Worm (Caenorhabditis elegans): Measurements from ENCODE around the gene fipr-27.
"Not testable (repeated sequence)": the region's sequence is repeated elsewhere in the genome, so short reads cannot be mapped to it uniquely, and the experiment has no call there.

fipr-27 gene

DNA sequence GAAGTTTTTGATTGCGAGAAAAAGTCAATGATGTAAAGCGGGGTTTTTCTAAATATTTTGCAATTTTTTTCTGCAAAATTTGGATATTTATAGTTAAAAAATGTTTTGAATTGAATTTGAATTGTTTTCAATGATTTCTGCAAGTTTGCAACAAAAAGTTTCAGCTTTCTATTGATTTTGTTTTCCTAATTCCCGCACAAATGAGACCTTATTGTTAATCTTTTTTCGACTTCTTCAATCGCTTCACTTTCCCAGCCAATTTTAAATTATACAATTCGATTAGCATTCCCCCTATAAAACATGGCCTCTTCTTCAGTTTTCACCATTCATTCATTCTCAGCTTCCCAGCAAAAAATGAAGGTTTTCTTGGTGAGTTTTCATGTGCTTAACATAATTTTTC lies at the start of gene fipr-27:
Gene fipr-27, plus strand, starts transcription at position 301 of the 400 bp plus-strand sequence.
- TF ChIP-seq M03D4.4 (tag; optimal IDR thresholded peaks at IDR 0.05) (no peak), unc-120 (tag; optimal IDR thresholded peaks at IDR 0.05; ENCODE audit: poor library complexity, severe bottlenecking) (no peak), ham-2 (GFP tag; optimal IDR thresholded peaks at IDR 0.05) (no peak), mab-5 (tag; optimal IDR thresholded peaks at IDR 0.05) (no peak), snpc-4 (tag; optimal IDR thresholded peaks at IDR 0.05) (no peak), unc-39 (tag; optimal IDR thresholded peaks at IDR 0.05) (no peak), flh-1 (GFP tag; optimal IDR thresholded peaks at IDR 0.05) (no peak), drap-1 (GFP tag; optimal IDR thresholded peaks at IDR 0.05) (no peak), mls-2 (tag; optimal IDR thresholded peaks at IDR 0.05) (no peak), elt-3 (tag; optimal IDR thresholded peaks at IDR 0.05) (no peak), ceh-39 (tag; optimal IDR thresholded peaks at IDR 0.05) (no peak), hlh-1 (tag; optimal IDR thresholded peaks at IDR 0.05) (no peak), mep-1 (tag; optimal IDR thresholded peaks at IDR 0.05) (no peak), nhr-12 (tag; optimal IDR thresholded peaks at IDR 0.05) (no peak), cnd-1 (tag; optimal IDR thresholded peaks at IDR 0.05) (no peak), ceh-43 (GFP tag; optimal IDR thresholded peaks at IDR 0.05) (no peak)

DNA sequence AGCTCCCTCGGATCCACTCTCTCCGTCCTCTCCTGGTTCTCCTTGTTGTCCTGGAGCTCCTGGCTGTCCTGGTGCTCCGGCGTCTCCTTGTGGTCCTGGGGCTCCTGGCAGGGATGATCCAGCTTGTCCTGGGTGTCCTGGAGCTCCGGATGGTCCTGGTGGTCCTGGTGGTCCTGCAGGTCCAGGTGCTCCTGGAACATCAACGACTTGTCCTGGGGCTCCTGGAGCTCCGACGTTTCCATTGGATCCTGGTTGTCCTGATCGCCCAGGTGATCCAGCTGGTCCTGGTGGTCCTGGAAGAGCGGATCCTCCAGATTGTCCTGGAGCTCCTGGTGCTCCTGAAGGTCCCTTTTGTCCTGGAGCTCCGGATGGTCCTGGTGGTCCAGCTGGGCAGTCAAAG lies 29.1 kb upstream of the fipr-27 start:
- TF ChIP-seq sptf-1 (tag; optimal IDR thresholded peaks at IDR 0.05), result no peak
- TF ChIP-seq M03D4.4 (tag; optimal IDR thresholded peaks at IDR 0.05), result no peak
- no peak for TF ChIP-seq elt-1 (tag; optimal IDR thresholded peaks at IDR 0.05; ENCODE audit: borderline replicate concordance, insufficient read depth)
- no peak for TF ChIP-seq bed-3 (GFP tag; optimal IDR thresholded peaks at IDR 0.05)
- TF ChIP-seq tbx-8 (GFP tag; optimal IDR thresholded peaks at IDR 0.05), result no peak
- TF ChIP-seq nhr-237 (tag; optimal IDR thresholded peaks at IDR 0.05), result no peak
- TF ChIP-seq unc-120 (tag; optimal IDR thresholded peaks at IDR 0.05; ENCODE audit: poor library complexity, severe bottlenecking), result no peak
- TF ChIP-seq ces-1 (GFP tag; optimal IDR thresholded peaks at IDR 0.05), result no peak
- TF ChIP-seq snpc-4 (tag; optimal IDR thresholded peaks at IDR 0.05), result no peak
- no peak for TF ChIP-seq ceh-39 (tag; optimal IDR thresholded peaks at IDR 0.05)
- no peak for TF ChIP-seq zip-8 (tag; optimal IDR thresholded peaks at IDR 0.05)
- TF ChIP-seq hlh-1 (tag; optimal IDR thresholded peaks at IDR 0.05), result no peak
- no peak for TF ChIP-seq nhr-28 (tag; optimal IDR thresholded peaks at IDR 0.05)
- TF ChIP-seq ham-2 (GFP tag; optimal IDR thresholded peaks at IDR 0.05), result no peak
- no peak for TF ChIP-seq lin-32 (GFP tag; optimal IDR thresholded peaks at IDR 0.05)

DNA sequence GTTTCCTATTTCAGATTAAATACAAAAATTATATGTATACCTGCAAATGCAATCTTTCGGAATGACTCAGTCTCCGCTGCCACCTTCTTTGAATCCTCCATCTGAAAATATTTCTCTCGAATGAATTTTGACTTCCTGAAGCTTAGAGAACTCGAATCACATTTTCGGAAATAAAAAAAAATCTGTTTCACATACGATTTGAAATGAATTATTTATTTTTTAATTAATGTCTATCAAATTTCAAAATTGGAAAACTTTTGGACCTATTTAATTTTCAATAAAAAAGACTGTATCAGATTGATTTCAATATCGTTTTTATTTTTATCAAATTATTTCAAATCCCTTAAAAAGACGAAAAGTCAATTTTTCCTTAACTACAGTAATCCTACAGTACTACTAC lies 28.0 kb upstream of the fipr-27 start, which contains the start of gene col-137:
Gene col-137, minus strand, starts transcription at position 101 of the 400 bp plus-strand sequence.
- TF ChIP-seq drap-1 (GFP tag; optimal IDR thresholded peaks at IDR 0.05), result no peak
- no peak for TF ChIP-seq nhr-28 (tag; optimal IDR thresholded peaks at IDR 0.05)
- TF ChIP-seq ces-1 (GFP tag; optimal IDR thresholded peaks at IDR 0.05), result no peak
- no peak for TF ChIP-seq M03D4.4 (tag; optimal IDR thresholded peaks at IDR 0.05)
- no peak for TF ChIP-seq blmp-1 (tag; optimal IDR thresholded peaks at IDR 0.05)
- no peak for TF ChIP-seq ham-2 (GFP tag; optimal IDR thresholded peaks at IDR 0.05)
- TF ChIP-seq flh-1 (GFP tag; optimal IDR thresholded peaks at IDR 0.05), result no peak
- TF ChIP-seq zip-8 (tag; optimal IDR thresholded peaks at IDR 0.05), result no peak
- TF ChIP-seq mls-2 (tag; optimal IDR thresholded peaks at IDR 0.05), result no peak
- TF ChIP-seq mab-5 (tag; optimal IDR thresholded peaks at IDR 0.05), result no peak
- no peak for TF ChIP-seq ceh-39 (tag; optimal IDR thresholded peaks at IDR 0.05)
- no peak for TF ChIP-seq nhr-76 (tag; optimal IDR thresholded peaks at IDR 0.05)
- TF ChIP-seq lin-32 (GFP tag; optimal IDR thresholded peaks at IDR 0.05), result no peak
- no peak for TF ChIP-seq ceh-83 (GFP tag; optimal IDR thresholded peaks at IDR 0.05)
- TF ChIP-seq tbx-8 (GFP tag; optimal IDR thresholded peaks at IDR 0.05), result no peak

DNA sequence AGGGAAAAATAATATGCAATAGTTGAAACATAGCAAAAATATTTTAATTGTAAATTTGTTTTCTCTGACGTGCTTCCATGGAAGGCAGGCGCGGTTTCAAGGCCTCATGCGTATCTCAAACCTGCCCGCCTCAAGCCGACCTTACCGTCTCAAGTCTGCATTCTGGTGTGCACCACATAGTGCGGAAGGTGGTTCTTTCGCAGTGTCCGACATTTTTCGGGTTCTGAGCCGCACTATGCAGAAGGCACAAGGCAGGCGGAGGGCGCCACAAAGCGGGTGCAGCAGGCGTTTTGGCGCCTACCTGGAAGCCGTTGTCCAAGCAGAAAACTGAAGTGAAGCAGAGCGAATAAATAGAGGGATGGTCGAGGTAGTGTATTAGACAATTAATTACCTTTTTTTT lies 8.2 kb upstream of the fipr-27 start:
- TF ChIP-seq lin-13 (tag; optimal IDR thresholded peaks at IDR 0.05) (no peak), unc-62 (GFP tag; optimal IDR thresholded peaks at IDR 0.05) (no peak), nhr-76 (tag; optimal IDR thresholded peaks at IDR 0.05) (no peak), ztf-11 (tag; optimal IDR thresholded peaks at IDR 0.05) (no peak), ceh-39 (tag; optimal IDR thresholded peaks at IDR 0.05) (no peak), nhr-2 (tag; optimal IDR thresholded peaks at IDR 0.05) (no peak)

DNA sequence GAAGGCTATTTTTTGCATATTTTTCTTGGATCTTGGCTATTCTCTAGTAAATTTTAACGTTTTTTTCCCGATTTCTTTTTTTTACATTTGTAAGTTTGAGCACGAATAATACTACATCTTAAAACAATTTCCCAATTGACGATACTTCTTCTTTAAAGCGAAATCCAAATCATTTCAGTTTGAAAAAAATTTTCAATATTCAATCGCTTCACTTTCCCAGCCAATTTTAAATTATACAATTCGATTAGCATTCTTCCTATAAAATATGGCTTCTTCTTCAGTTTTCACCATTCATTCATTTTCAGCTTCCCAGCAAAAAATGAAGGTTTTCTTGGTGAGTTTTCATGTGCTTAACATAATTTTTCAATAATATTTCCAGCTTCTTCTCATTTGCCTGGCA lies 4.8 kb upstream of the fipr-27 start, which contains the start of gene fip-7:
Gene fip-7, plus strand, starts transcription at position 301 of the 400 bp plus-strand sequence.
- not testable (repeated sequence) for TF ChIP-seq elt-3, ztf-11, zip-8 (tag; optimal IDR thresholded peaks at IDR 0.05)

Measured in whole organism, mixed stage, embryonic.